Fruit fly (Drosophila melanogaster) whole organism, embryonic: ENCODE measurements around the gene SPARC.

Experiments used
- ATbp ChIP-seq: fragments of 200-800 bp; sonication (Bioruptor generic); optimal IDR thresholded peaks from 2 replicates; lab custom pipeline; 2017; ENCODE audit warnings: missing biosample characterization, mild to moderate bottlenecking, missing genetic modification characterization, missing genetic modification reagents
- Ada2b ChIP-seq: fragments of 200-800 bp; sonication (Bioruptor generic); IDR thresholded peaks from 2 replicates; pipeline ENCODE4 v1.3.6; 2022; ENCODE audit warnings: missing biosample characterization, missing genetic modification characterization
- CG11456 ChIP-seq: fragments of 200-800 bp; sonication (Bioruptor generic); IDR thresholded peaks from 3 replicates; pipeline ENCODE4 v1.3.6; 2022; ENCODE audit warnings: missing biosample characterization, missing genetic modification characterization
- CG12104 ChIP-seq: fragments of 200-800 bp; sonication (Bioruptor generic); optimal IDR thresholded peaks from 3 replicates; lab custom pipeline; 2016; ENCODE audit warnings: missing biosample characterization, missing genetic modification characterization
- CG12659 ChIP-seq: fragments of 200-800 bp; sonication (Bioruptor generic); optimal IDR thresholded peaks from 3 replicates; lab custom pipeline; 2017; ENCODE audit warnings: mild to moderate bottlenecking, missing biosample characterization, missing genetic modification reagents, missing genetic modification characterization
- CG12769 ChIP-seq: fragments of 200-800 bp; sonication (Bioruptor generic); optimal IDR thresholded peaks from 2 replicates; lab custom pipeline; 2019; ENCODE audit warnings: missing biosample characterization, mild to moderate bottlenecking, missing genetic modification characterization, moderate library complexity
- CG13894 ChIP-seq: fragments of 200-800 bp; sonication (Bioruptor generic); optimal IDR thresholded peaks from 3 replicates; lab custom pipeline; 2018; ENCODE audit warnings: missing biosample characterization, mild to moderate bottlenecking, missing genetic modification characterization, moderate library complexity
- CG14860 ChIP-seq: fragments of 200-800 bp; sonication (Bioruptor generic); IDR thresholded peaks from 3 replicates; pipeline ENCODE4 v1.3.6; 2022; ENCODE audit warnings: missing biosample characterization, missing genetic modification characterization; ENCODE audit not compliant: partially characterized antibody
- CG15601 ChIP-seq: fragments of 200-800 bp; sonication (Bioruptor generic); optimal IDR thresholded peaks from 3 replicates; lab custom pipeline; 2019; ENCODE audit warnings: missing biosample characterization, mild to moderate bottlenecking, missing genetic modification characterization, moderate library complexity
- CG17359 ChIP-seq: fragments of 200-800 bp; sonication (Bioruptor generic); optimal IDR thresholded peaks from 3 replicates; lab custom pipeline; 2018; ENCODE audit warnings: missing biosample characterization, mild to moderate bottlenecking, missing genetic modification characterization, moderate library complexity
- CG17802 ChIP-seq: fragments of 200-800 bp; sonication (Bioruptor generic); optimal IDR thresholded peaks from 2 replicates; lab custom pipeline; 2018; ENCODE audit warnings: missing biosample characterization, mild to moderate bottlenecking, missing genetic modification characterization, moderate library complexity
- CG17829 ChIP-seq: fragments of 200-800 bp; optimal IDR thresholded peaks from 2 replicates; lab custom pipeline; 2019; ENCODE audit warnings: missing biosample characterization, mild to moderate bottlenecking, missing genetic modification characterization, moderate library complexity
- CG32532 ChIP-seq: fragments of 200-800 bp; sonication (Bioruptor generic); IDR thresholded peaks from 2 replicates; pipeline ENCODE4 v1.3.6; 2022; ENCODE audit warnings: missing biosample characterization, missing genetic modification characterization
- CG33557 ChIP-seq: fragments of 200-800 bp; sonication (Bioruptor generic); optimal IDR thresholded peaks from 2 replicates; lab custom pipeline; 2019; ENCODE audit warnings: missing biosample characterization, mild to moderate bottlenecking, missing genetic modification characterization, moderate library complexity
- CG34224 ChIP-seq: fragments of 200-800 bp; sonication (Bioruptor generic); IDR thresholded peaks from 3 replicates; pipeline ENCODE4 v1.3.6; 2022; ENCODE audit warnings: missing biosample characterization, missing genetic modification characterization; ENCODE audit not compliant: partially characterized antibody
- CG4328 ChIP-seq: fragments of 200-800 bp; sonication (Bioruptor generic); optimal IDR thresholded peaks from 3 replicates; lab custom pipeline; 2017; ENCODE audit warnings: missing biosample characterization, missing genetic modification reagents, missing genetic modification characterization
- CG6175 ChIP-seq: fragments of 200-800 bp; sonication (Bioruptor generic); IDR thresholded peaks from 3 replicates; pipeline ENCODE4 v1.3.6; 2022; ENCODE audit warnings: missing biosample characterization, missing genetic modification characterization
- CG6813 ChIP-seq: fragments of 200-800 bp; sonication (Bioruptor generic); optimal IDR thresholded peaks from 2 replicates; lab custom pipeline; 2017; ENCODE audit warnings: missing biosample characterization, missing genetic modification characterization, mild to moderate bottlenecking, moderate library complexity, missing genetic modification reagents
- CG7928 ChIP-seq: fragments of 200-800 bp; sonication (Bioruptor generic); optimal IDR thresholded peaks from 2 replicates; lab custom pipeline; 2017; ENCODE audit warnings: missing biosample characterization, mild to moderate bottlenecking, missing genetic modification characterization
- CG8388 ChIP-seq: fragments of 200-800 bp; sonication (Bioruptor generic); optimal IDR thresholded peaks from 2 replicates; lab custom pipeline; 2019; ENCODE audit warnings: missing biosample characterization, mild to moderate bottlenecking, missing genetic modification characterization, moderate library complexity
- CG8765 ChIP-seq: fragments of 200-800 bp; sonication (Bioruptor generic); IDR thresholded peaks from 2 replicates; pipeline ENCODE4 v1.3.6; 2022; ENCODE audit warnings: missing biosample characterization, missing genetic modification characterization
- CG9727 ChIP-seq: fragments of 200-800 bp; sonication (Bioruptor generic); optimal IDR thresholded peaks from 3 replicates; lab custom pipeline; 2017; ENCODE audit warnings: missing biosample characterization, mild to moderate bottlenecking, missing genetic modification characterization
- Dek ChIP-seq: fragments of 200-800 bp; sonication (Bioruptor generic); optimal IDR thresholded peaks from 3 replicates; lab custom pipeline; 2019; ENCODE audit warnings: missing biosample characterization, mild to moderate bottlenecking, missing genetic modification characterization, moderate library complexity
- Doc3 ChIP-seq: fragments of 200-800 bp; sonication (Bioruptor generic); IDR thresholded peaks from 3 replicates; pipeline ENCODE4 v1.3.6; 2022; ENCODE audit warnings: missing biosample characterization, missing genetic modification characterization; ENCODE audit not compliant: partially characterized antibody
- Dp ChIP-seq: fragments of 200-800 bp; sonication (Bioruptor generic); optimal IDR thresholded peaks from 2 replicates; lab custom pipeline; 2018; ENCODE audit warnings: missing biosample characterization, mild to moderate bottlenecking, missing genetic modification characterization, moderate library complexity
- Elba2 ChIP-seq: fragments of 200-800 bp; sonication (Bioruptor generic); optimal IDR thresholded peaks from 3 replicates; lab custom pipeline; 2016; ENCODE audit warnings: missing biosample characterization, missing genetic modification characterization
- HLH3B ChIP-seq: fragments of 200-800 bp; sonication (Bioruptor generic); IDR thresholded peaks from 2 replicates; pipeline ENCODE4 v1.3.6; 2022; ENCODE audit warnings: missing biosample characterization, missing genetic modification characterization
- HmgD ChIP-seq: fragments of 200-800 bp; sonication (Bioruptor generic); optimal IDR thresholded peaks from 3 replicates; lab custom pipeline; 2016; ENCODE audit warnings: missing biosample characterization, missing genetic modification characterization
- Jarid2 ChIP-seq: fragments of 200-800 bp; sonication (Bioruptor generic); optimal IDR thresholded peaks from 3 replicates; lab custom pipeline; 2017; ENCODE audit warnings: mild to moderate bottlenecking, missing biosample characterization, missing genetic modification reagents, missing genetic modification characterization
- MBD-R2 ChIP-seq: fragments of 200-800 bp; sonication (Bioruptor generic); IDR thresholded peaks from 2 replicates; pipeline ENCODE4 v1.3.6; 2022; ENCODE audit warnings: missing biosample characterization, missing genetic modification characterization
- MESR4 ChIP-seq: fragments of 200-800 bp; sonication (Bioruptor generic); optimal IDR thresholded peaks from 2 replicates; lab custom pipeline; 2018; ENCODE audit warnings: missing biosample characterization, mild to moderate bottlenecking, missing genetic modification characterization, moderate library complexity
- Max ChIP-seq: fragments of 200-800 bp; sonication (Bioruptor generic); optimal IDR thresholded peaks from 2 replicates; lab custom pipeline; 2016; ENCODE audit warnings: missing biosample characterization, mild to moderate bottlenecking, missing genetic modification characterization
- Mes4 ChIP-seq: fragments of 200-800 bp; sonication (Bioruptor generic); optimal IDR thresholded peaks from 2 replicates; lab custom pipeline; 2016; ENCODE audit warnings: missing biosample characterization, missing genetic modification characterization
- TFAM ChIP-seq: fragments of 200-800 bp; sonication (Bioruptor generic); optimal IDR thresholded peaks from 2 replicates; lab custom pipeline; 2017; ENCODE audit warnings: missing biosample characterization, missing genetic modification characterization, inconsistent platforms
- Taf1 ChIP-seq: fragments of 200-800 bp; sonication (Bioruptor generic); IDR thresholded peaks from 2 replicates; pipeline ENCODE4 v1.3.6; 2022; ENCODE audit warnings: missing biosample characterization, missing genetic modification characterization
- bbx ChIP-seq: fragments of 200-800 bp; sonication (Bioruptor generic); IDR thresholded peaks from 2 replicates; pipeline ENCODE4 v1.3.6; 2022; ENCODE audit warnings: missing biosample characterization, missing genetic modification characterization; ENCODE audit not compliant: partially characterized antibody
- fd64A ChIP-seq: fragments of 200-800 bp; sonication (Bioruptor generic); optimal IDR thresholded peaks from 3 replicates; lab custom pipeline; 2018; ENCODE audit warnings: missing biosample characterization, mild to moderate bottlenecking, missing genetic modification characterization
- ftz-f1 ChIP-seq: fragments of 200-800 bp; sonication (Bioruptor generic); optimal IDR thresholded peaks from 2 replicates; lab custom pipeline; 2016; ENCODE audit warnings: missing biosample characterization, missing genetic modification characterization
- hb ChIP-seq: fragments of 200-800 bp; sonication (Bioruptor generic); IDR thresholded peaks from 3 replicates; pipeline ENCODE4 v1.3.6; 2022; ENCODE audit warnings: missing biosample characterization, missing genetic modification characterization; ENCODE audit not compliant: partially characterized antibody
- hbn ChIP-seq: fragments of 200-800 bp; sonication (Bioruptor generic); IDR thresholded peaks from 2 replicates; pipeline ENCODE4 v1.3.6; 2022; ENCODE audit warnings: missing biosample characterization, missing genetic modification characterization; ENCODE audit not compliant: partially characterized antibody
- hkb ChIP-seq, 2 experiments: fragments of 200-800 bp in 1 of 2; fragments of >200 bp in 1 of 2; sonication (Bioruptor generic) in 1 of 2; IDR thresholded peaks in 1 of 2; optimal IDR thresholded peaks in 1 of 2; 2 replicates each; pipeline versions ENCODE4 v1.3.6 to Lab custom; 2017 to 2022; ENCODE audit warnings: missing biosample characterization in 1 of 2, missing genetic modification characterization in 1 of 2
- kay ChIP-seq: fragments of 200-800 bp; sonication (Bioruptor generic); optimal IDR thresholded peaks from 2 replicates; lab custom pipeline; 2016; ENCODE audit warnings: missing biosample characterization, missing genetic modification characterization
- org-1 ChIP-seq: fragments of 200-800 bp; sonication (Bioruptor generic); optimal IDR thresholded peaks from 2 replicates; lab custom pipeline; 2017; ENCODE audit warnings: missing biosample characterization, missing genetic modification characterization
- p53 ChIP-seq: fragments of 200-800 bp; sonication (Bioruptor generic); optimal IDR thresholded peaks from 2 replicates; lab custom pipeline; 2016; ENCODE audit warnings: missing biosample characterization, missing genetic modification characterization
- phol ChIP-seq: fragments of 200-800 bp; sonication (Bioruptor generic); optimal IDR thresholded peaks from 3 replicates; lab custom pipeline; 2018; ENCODE audit warnings: missing biosample characterization, mild to moderate bottlenecking, missing genetic modification characterization, moderate library complexity
- sd ChIP-seq: fragments of 200-800 bp; sonication (Bioruptor generic); optimal IDR thresholded peaks from 3 replicates; lab custom pipeline; 2018; ENCODE audit warnings: missing biosample characterization, mild to moderate bottlenecking, missing genetic modification characterization, moderate library complexity
- sens-2 ChIP-seq: fragments of 200-800 bp; sonication (Bioruptor generic); IDR thresholded peaks from 2 replicates; pipeline ENCODE4 v1.3.6; 2022; ENCODE audit warnings: missing biosample characterization, missing genetic modification characterization
- stwl ChIP-seq: fragments of 200-800 bp; sonication (Bioruptor generic); optimal IDR thresholded peaks from 3 replicates; lab custom pipeline; 2018; ENCODE audit warnings: missing biosample characterization, mild to moderate bottlenecking, missing genetic modification characterization, moderate library complexity
- tup ChIP-seq: fragments of 200-800 bp; sonication (Bioruptor generic); optimal IDR thresholded peaks from 2 replicates; lab custom pipeline; 2016; ENCODE audit warnings: missing biosample characterization, mild to moderate bottlenecking, missing genetic modification characterization, moderate library complexity
- zfh2 ChIP-seq: fragments of 200-800 bp; sonication (Bioruptor generic); optimal IDR thresholded peaks from 2 replicates; lab custom pipeline; 2016; ENCODE audit warnings: missing biosample characterization, missing genetic modification characterization

The SPARC gene

DNA sequence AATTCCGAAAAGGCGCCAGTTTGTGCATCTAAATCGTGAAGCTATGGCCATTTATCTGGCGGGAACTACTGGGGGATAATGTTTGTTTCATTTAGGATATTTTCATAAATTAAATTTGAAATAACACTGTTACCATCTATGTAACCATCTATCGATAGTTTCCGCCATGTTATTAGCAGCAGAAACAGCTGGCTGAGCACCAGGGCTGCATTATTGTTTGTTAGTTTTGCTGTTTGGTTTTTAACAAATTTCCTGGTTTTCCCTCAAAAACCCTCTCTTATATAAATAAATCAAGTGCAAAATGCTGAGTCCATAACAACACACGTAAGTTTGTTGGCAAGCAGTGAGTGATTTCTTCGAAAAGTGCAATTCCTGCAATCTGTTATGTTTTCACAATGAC is 4.6 kb upstream of the SPARC start, which contains the start of gene CG5500 (continued):
- TF ChIP-seq Jarid2 (no peak), CG32532 (GFP tag; lab: Robert Waterston, UW) (no peak), CG11456 (GFP tag; lab: Robert Waterston, UW) (no peak), tup (GFP tag; lab: Kevin White, UChicago) (no peak), CG17802 (tag; lab: Kevin White, UChicago) (no peak), bbx (GFP tag; lab: Robert Waterston, UW) (peak; percentile 43), CG6175 (GFP tag; lab: Robert Waterston, UW) (no peak), CG17829 (tag; lab: Kevin White, UChicago) (peak; percentile 6), org-1 (GFP tag; lab: Kevin White, UChicago) (no peak), MESR4 (GFP tag; lab: Kevin White, UChicago) (peak; percentile 52), CG8765 (GFP tag; lab: Robert Waterston, UW) (no peak), phol (peak; percentile 93), zfh2 (GFP tag; lab: Kevin White, UChicago) (no peak), CG34224 (GFP tag; lab: Robert Waterston, UW) (peak; percentile 26; the same call in 2 of the 3 replicates), hbn (GFP tag; lab: Robert Waterston, UW) (peak; percentile 54), Mes4 (no peak), Ada2b (GFP tag; lab: Robert Waterston, UW) (no peak), sd (tag; lab: Kevin White, UChicago) (no peak), hb (GFP tag; lab: Robert Waterston, UW) (no peak), stwl (tag; lab: Kevin White, UChicago) (peak; percentile 38), CG33557 (GFP tag; lab: Kevin White, UChicago) (no peak), Doc3 (GFP tag; lab: Robert Waterston, UW) (peak; percentile 63), sens-2 (GFP tag; lab: Robert Waterston, UW) (no peak), CG17359 (tag; lab: Kevin White, UChicago) (no peak), CG4328 (GFP tag; lab: Kevin White, UChicago) (no peak), p53 (GFP tag; lab: Kevin White, UChicago) (no peak), ATbp (GFP tag; lab: Kevin White, UChicago) (no peak), CG8388 (no peak), CG14860 (no peak), CG6813 (no peak), MBD-R2 (GFP tag; lab: Robert Waterston, UW) (peak; percentile 69), CG15601 (tag; lab: Kevin White, UChicago) (no peak), ftz-f1 (no peak), CG7928 (GFP tag; lab: Kevin White, UChicago) (peak; percentile 91), Dek (tag; lab: Kevin White, UChicago) (no peak), Max (no peak), CG12769 (tag; lab: Kevin White, UChicago) (peak; percentile 51), Taf1 (no peak), hkb (optimal IDR thresholded peaks at IDR 0.05; lab: Kevin White, UChicago) (no peak), hkb (GFP tag; IDR thresholded peaks at IDR 0.05; lab: Robert Waterston, UW) (no peak), HmgD (GFP tag; lab: Kevin White, UChicago) (no peak), Elba2 (GFP tag; lab: Kevin White, UChicago) (no peak), CG13894 (no peak), CG12104 (GFP tag; lab: Kevin White, UChicago) (no peak), CG12659 (GFP tag; lab: Kevin White, UChicago) (peak; percentile 24), CG9727 (GFP tag; lab: Kevin White, UChicago) (no peak), TFAM (GFP tag; lab: Kevin White, UChicago) (no peak), fd64A (GFP tag; lab: Kevin White, UChicago) (no peak), Dp (GFP tag; lab: Kevin White, UChicago) (peak; percentile 64), HLH3B (no peak), kay (GFP tag; lab: Kevin White, UChicago) (no peak)
